Worm (Caenorhabditis elegans) whole organism, midembryonic: ENCODE data around the gene M117.6.

Experiments
- T22C8.4 ChIP-seq: fragments of 200-800 bp; sonication (Bioruptor generic); IDR thresholded peaks from 2 replicates; pipeline ENCODE4 v1.3.6; 2022; ENCODE audit warnings: missing genetic modification characterization, missing compliant biosample characterization
- cog-1 ChIP-seq: sonication (generic microtip); optimal IDR thresholded peaks from 2 replicates; lab custom pipeline; 2016; ENCODE audit warnings: missing genetic modification characterization, missing compliant biosample characterization
- flt-1 ChIP-seq: fragments of 200-800 bp; sonication (Bioruptor generic); IDR thresholded peaks from 2 replicates; pipeline ENCODE4 v1.3.6; 2022; ENCODE audit warnings: missing genetic modification characterization, missing compliant biosample characterization
- klf-2 ChIP-seq: fragments of 200-800 bp; sonication (Bioruptor generic); conservative IDR thresholded peaks from 2 replicates; pipeline ENCODE4 v1.3.6; 2022; ENCODE audit warnings: missing genetic modification reagents, missing genetic modification characterization, missing compliant biosample characterization
- med-1 ChIP-seq: sonication (generic microtip); optimal IDR thresholded peaks from 2 replicates; lab custom pipeline; 2017; ENCODE audit warnings: missing genetic modification characterization, mild to moderate bottlenecking, missing compliant biosample characterization, antibody characterized with exemption, missing genetic modification reagents; ENCODE audit not compliant: insufficient read depth
- ref-1 ChIP-seq: fragments of 200-800 bp; sonication (Bioruptor generic); conservative IDR thresholded peaks from 2 replicates; pipeline ENCODE4 v1.3.6; 2022; ENCODE audit warnings: missing genetic modification reagents, missing genetic modification characterization, missing compliant biosample characterization
- tab-1 ChIP-seq: fragments of 200-800 bp; sonication (Bioruptor generic); IDR thresholded peaks from 2 replicates; pipeline ENCODE4 v1.3.6; 2022; ENCODE audit warnings: missing genetic modification characterization, missing compliant biosample characterization
- ztf-23 ChIP-seq: fragments of 200-800 bp; sonication (Bioruptor generic); IDR thresholded peaks from 2 replicates; pipeline ENCODE4 v1.3.6; 2022; ENCODE audit warnings: missing genetic modification reagents, missing genetic modification characterization, missing compliant biosample characterization
- ztf-29 ChIP-seq: fragments of 200-800 bp; sonication (Bioruptor generic); IDR thresholded peaks from 2 replicates; pipeline ENCODE4 v1.3.6; 2022; ENCODE audit warnings: missing genetic modification reagents, missing genetic modification characterization, missing compliant biosample characterization

Gene M117.6

DNA sequence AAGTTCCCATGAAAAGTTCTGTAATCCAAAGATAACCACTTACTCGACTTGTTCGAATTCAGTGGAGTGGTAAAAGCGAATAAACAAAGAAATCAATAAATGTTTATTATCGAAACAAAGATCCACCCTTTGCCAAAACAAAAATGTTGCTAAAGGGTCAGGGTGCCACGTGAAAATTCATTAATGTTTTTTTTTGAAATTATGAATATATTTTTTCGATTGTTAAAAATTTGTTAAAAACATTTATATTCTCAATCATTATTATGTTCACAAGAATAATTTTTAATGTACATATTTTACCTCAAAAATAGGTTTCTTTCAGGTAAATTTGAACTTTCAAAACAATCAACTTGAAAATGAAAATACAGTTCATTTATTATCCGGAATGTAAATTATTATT, 24.9 kb downstream of the M117.6 start, which contains the start of gene H01G02.4:
H01G02.4 (minus strand) TSS at position 101 of the 400 bp plus-strand sequence.
- TF ChIP-seq klf-2 (GFP tag; lab: Robert Waterston, UW): no peak
- no peak for TF ChIP-seq T22C8.4 (GFP tag; lab: Robert Waterston, UW)
- TF ChIP-seq ref-1 (GFP tag; lab: Robert Waterston, UW): no peak
- TF ChIP-seq med-1: no peak
- no peak for TF ChIP-seq flt-1 (GFP tag; lab: Robert Waterston, UW)
- TF ChIP-seq ztf-23: no peak
- TF ChIP-seq tab-1 (GFP tag; lab: Robert Waterston, UW): no peak
- no peak for TF ChIP-seq cog-1
- no peak for TF ChIP-seq ztf-29

DNA sequence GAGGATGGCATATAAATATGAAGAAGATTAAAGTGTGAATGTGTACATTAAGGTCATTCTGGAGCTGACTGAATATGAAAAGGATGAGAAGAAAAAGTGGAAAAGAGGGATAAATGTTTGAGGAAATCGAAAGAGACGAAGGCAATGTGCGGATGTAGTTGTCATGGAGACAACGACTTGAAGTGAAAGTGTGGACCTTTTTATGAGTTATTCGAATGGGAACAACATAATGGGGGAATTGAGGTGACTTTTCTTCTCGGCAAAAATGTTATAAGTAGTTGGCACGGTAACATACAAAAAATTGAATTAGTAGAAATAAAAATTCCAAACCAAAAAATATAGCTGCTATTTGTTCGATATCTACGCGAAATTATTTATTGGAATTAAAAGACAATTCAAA, 26.8 kb downstream of the M117.6 start, which contains the start of gene dyf-18:
dyf-18 (minus strand) TSS at position 101 of the 400 bp plus-strand sequence.
- no peak for TF ChIP-seq tab-1 (GFP tag; lab: Robert Waterston, UW)
- TF ChIP-seq ztf-23: no peak
- no peak for TF ChIP-seq klf-2 (GFP tag; lab: Robert Waterston, UW)
- TF ChIP-seq med-1: no peak
- no peak for TF ChIP-seq cog-1
- TF ChIP-seq T22C8.4 (GFP tag; lab: Robert Waterston, UW): no peak
- no peak for TF ChIP-seq ref-1 (GFP tag; lab: Robert Waterston, UW)
- TF ChIP-seq ztf-29: no peak
- no peak for TF ChIP-seq flt-1 (GFP tag; lab: Robert Waterston, UW)

DNA sequence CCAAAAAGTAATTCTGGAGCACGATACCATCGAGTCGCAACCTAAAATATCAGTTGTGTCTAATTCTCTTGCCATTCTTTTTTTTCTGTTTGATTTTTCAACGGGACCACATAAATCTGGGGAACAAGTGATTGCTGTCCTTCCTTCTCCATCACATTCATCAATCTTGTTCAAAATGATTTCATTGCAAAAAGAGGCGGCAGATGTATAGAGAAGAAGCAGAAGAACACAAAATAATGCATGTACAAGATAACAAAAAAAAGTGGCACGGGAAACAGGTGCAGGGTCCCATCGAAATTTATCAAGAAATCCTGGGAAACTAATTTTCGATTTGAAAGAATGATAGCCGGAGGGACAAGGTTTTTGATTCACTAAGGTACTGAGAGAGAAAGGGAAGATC, 28.7 kb downstream of the M117.6 start:
- TF ChIP-seq flt-1 (GFP tag; lab: Robert Waterston, UW) (no peak), ztf-29 (no peak)

DNA sequence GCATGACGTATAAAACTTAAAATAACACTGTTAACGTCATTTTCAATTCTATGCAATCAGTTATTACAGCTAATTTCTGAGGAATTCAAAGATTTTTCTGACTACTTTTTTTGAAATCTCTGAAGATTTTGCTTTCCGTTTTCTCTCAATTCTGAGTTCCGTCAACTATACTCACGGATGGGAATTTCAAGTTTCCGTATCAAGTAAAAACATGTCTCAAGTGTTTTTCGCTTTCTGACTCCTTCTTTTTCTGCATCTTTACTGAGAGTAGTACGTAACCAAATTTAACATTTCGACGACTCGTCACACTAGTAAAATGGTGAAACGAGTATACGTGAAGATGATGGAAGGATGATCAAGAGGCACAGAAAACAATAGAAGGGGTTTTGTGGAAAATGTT, 31.1 kb downstream of the M117.6 start:
- TF ChIP-seq med-1 (no peak), tab-1 (GFP tag; lab: Robert Waterston, UW) (no peak), ztf-29 (no peak), flt-1 (GFP tag; lab: Robert Waterston, UW) (no peak), cog-1 (no peak), T22C8.4 (GFP tag; lab: Robert Waterston, UW) (no peak), ref-1 (GFP tag; lab: Robert Waterston, UW) (no peak), klf-2 (GFP tag; lab: Robert Waterston, UW) (no peak), ztf-23 (no peak)

DNA sequence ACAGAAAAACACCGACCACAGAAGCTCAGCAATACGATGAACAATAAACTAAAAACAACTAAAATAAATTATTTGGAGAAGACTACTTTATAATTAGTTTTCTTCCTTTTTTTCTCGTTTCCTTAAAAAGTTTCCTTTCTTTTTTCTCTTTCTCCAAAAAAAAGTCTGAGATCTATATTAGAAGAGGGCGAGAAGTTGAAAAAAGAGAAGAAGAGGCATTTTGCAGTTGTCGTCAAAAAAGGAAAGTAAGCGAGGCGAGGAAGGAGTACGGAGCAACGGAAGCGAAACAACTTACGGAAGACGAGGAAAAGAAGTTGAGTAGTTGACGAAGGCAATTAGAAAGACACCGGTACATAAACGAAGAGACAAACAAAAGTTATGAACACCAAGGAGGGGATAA, 31.9 kb downstream of the M117.6 start:
- TF ChIP-seq cog-1 (no peak), ztf-23 (no peak), ref-1 (GFP tag; lab: Robert Waterston, UW) (no peak), med-1 (no peak), T22C8.4 (GFP tag; lab: Robert Waterston, UW) (no peak), flt-1 (GFP tag; lab: Robert Waterston, UW) (no peak), ztf-29 (no peak), tab-1 (GFP tag; lab: Robert Waterston, UW) (no peak), klf-2 (GFP tag; lab: Robert Waterston, UW) (no peak)

DNA sequence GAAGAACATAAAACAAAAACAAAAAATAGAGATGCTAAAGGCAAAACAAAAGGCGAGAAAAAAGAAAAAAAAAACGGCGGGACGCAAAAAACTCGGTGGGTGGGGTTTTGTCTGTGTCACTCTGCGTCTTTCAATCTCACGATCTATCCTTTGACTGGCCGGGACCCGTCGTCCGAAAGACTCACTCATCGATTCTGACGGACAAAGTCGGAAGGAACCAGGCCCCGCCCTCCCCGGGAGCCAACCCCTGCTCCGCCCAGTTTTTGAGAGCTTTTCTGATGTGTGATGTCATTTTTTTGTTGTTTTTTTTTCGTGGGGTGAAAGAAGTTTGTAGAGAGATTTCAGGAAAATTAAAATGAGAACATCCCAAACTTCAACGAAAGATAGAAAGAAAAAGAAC, 34.7 kb downstream of the M117.6 start:
- peak; percentile 21; the same call in 1 of the 2 replicates for TF ChIP-seq flt-1 (GFP tag; lab: Robert Waterston, UW)
- no peak for TF ChIP-seq tab-1 (GFP tag; lab: Robert Waterston, UW)
- TF ChIP-seq ztf-23: 0 out of 2 replicates have a peak, but pooled peaks have one; percentile 28

DNA sequence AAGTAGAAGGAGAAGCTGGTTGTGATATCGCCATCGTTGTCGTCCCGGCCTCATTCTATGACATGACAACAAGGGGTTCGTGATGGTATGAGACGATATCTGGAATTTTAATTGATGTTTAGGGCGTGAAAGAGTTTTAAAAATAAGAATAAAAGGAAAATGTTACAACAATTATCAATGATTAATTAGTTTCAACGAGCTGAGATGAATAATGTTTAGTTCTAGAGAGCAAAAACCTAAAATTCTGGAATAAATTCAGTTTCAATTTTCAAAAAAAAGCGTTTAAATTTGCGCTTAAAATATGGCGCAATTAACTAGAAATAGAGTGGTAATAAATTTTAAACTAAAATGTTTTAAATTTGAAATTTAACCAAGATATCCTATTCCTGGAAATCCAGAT, 35.4 kb downstream of the M117.6 start, which contains the start of gene H01G02.3:
H01G02.3 (minus strand) TSS at position 101 of the 400 bp plus-strand sequence.
- TF ChIP-seq tab-1 (GFP tag; lab: Robert Waterston, UW): no peak
- TF ChIP-seq flt-1 (GFP tag; lab: Robert Waterston, UW): no peak
- no peak for TF ChIP-seq T22C8.4 (GFP tag; lab: Robert Waterston, UW)
- TF ChIP-seq cog-1: no peak
- no peak for TF ChIP-seq med-1
- no peak for TF ChIP-seq ztf-29
- TF ChIP-seq klf-2 (GFP tag; lab: Robert Waterston, UW): no peak
- no peak for TF ChIP-seq ref-1 (GFP tag; lab: Robert Waterston, UW)
- TF ChIP-seq ztf-23: no peak

DNA sequence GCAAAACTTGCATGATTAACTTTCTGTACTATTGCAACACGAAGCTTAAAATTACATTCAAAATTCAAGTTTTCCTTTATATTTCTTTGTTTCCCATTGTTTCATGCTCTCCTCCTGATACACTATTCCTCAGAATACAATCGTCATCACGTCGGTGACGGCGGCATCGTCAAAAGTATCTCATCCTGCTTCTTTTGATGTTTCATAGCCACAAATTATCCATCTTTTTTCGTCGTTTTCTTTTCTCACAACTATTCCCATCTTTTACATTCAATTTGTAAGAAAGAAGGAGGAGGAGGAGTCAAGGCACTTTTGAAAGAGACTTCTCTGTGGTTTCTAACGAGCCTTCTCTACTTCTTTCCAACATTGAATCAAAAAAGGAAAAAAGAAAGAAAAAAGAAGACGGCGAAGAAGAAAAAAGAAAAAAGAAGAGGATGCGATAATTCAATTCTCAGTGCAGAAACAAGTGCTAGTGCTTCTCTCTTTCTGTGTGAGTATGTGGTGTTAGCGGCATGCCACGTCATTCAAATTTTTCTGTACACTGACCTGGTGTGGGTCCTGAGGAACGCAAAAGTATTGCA, 39.4 kb downstream of the M117.6 start:
- TF ChIP-seq ztf-29: no peak
- no peak for TF ChIP-seq cog-1
- no peak for TF ChIP-seq flt-1 (GFP tag; lab: Robert Waterston, UW)

DNA sequence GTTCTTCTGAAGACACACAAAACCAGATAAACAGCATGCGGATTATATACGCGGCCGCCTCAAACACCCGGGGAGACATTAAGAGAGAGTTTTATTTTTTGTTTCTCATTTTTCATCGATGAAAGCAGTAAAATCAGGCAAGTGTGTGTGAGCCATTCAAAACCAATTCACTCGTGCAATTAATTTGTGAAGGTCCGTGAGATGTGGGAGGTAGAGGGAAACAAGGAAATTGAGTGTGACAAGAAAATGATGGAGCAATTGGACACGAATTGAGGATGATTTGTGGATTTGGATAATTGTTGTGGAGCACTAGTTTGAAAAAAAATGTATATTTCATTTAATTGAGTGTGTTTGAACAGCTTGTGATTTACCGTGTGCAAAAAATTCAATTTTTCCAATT, 40.1 kb downstream of the M117.6 start:
- TF ChIP-seq med-1 (no peak), ztf-23 (no peak), ref-1 (GFP tag; lab: Robert Waterston, UW) (no peak), ztf-29 (no peak), klf-2 (GFP tag; lab: Robert Waterston, UW) (no peak), flt-1 (GFP tag; lab: Robert Waterston, UW) (no peak), T22C8.4 (GFP tag; lab: Robert Waterston, UW) (no peak), tab-1 (GFP tag; lab: Robert Waterston, UW) (no peak), cog-1 (no peak)

DNA sequence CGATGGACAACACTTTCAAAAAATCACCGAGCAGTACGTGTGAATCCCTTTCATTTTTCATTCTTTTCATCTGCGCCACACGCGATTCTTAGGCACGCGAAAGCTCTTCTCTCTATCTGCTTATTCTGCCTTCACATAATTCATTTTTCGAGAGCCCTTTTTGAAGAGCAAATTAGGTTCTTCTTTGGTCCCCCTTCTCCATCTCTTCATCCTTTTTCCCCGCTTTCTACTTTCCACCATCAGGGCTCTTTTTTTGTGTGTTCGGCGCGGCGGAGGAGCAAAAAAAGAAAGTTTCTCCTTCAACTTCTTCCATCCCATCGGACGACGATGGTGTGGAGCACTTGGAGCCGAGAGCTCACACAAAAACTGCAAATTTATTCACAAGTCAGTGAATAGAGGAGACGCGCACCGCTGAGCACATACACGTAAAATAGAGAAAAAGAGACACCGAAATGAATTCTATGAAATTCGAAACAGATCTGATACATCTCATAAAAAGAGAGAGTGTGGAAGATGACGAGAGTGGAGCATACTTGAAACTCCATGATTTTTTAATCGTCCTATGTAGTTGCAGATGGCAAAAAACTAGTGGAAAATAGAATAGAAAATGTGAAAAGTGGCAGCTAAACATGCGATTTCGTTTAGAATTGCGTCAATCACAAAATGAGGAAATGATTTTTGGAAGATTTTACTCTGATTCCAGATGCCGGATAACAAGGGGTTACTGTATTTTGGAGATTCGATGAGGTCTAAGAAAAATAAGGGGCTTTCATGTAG, 42.7 kb downstream of the M117.6 start:
- TF ChIP-seq T22C8.4 (GFP tag; lab: Robert Waterston, UW): no peak
- no peak for TF ChIP-seq ref-1 (GFP tag; lab: Robert Waterston, UW)
- no peak for TF ChIP-seq klf-2 (GFP tag; lab: Robert Waterston, UW)
- TF ChIP-seq tab-1 (GFP tag; lab: Robert Waterston, UW): no peak
- TF ChIP-seq med-1: no peak
- TF ChIP-seq ztf-29: no peak
